Worm (Caenorhabditis elegans): ENCODE measurements around the gene F54D5.9.

The F54D5.9 gene

DNA sequence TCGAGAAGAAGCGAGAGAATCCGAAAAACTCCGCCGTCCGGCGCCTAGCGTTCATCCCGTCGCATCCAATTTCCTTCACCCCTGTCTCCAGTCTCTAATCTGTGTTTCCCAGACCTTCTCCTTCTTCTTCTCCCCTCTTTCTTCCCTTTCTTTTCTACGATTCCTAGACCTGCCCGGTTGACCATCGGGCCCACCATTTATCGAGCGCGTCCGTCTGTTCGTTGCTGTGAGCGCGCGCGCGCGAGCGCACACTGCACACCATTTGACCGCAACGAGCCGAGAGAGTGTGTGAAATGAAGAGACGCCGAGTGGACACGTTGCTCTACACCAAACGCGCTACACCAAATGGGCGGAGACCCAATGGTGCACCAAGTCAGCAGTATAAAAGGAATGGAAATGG is 7.5 kb downstream of the F54D5.9 start (continued):
- TF ChIP-seq D2030.7 (GFP tag; IDR thresholded peaks at IDR 0.05) (peak; percentile 95), attf-3 (GFP tag; conservative IDR thresholded peaks at IDR 0.05) (0 out of 2 replicates have a peak, but pooled peaks have one; percentile 38), zfh-2 (GFP tag; conservative IDR thresholded peaks at IDR 0.05) (peak; percentile 85), dox-1 (GFP tag; IDR thresholded peaks at IDR 0.05) (peak; percentile 92), ceh-27 (GFP tag; optimal IDR thresholded peaks at IDR 0.05) (peak; percentile 6), tlf-1 (GFP tag; optimal IDR thresholded peaks at IDR 0.05) (peak; percentile 81), athp-1 (tag; optimal IDR thresholded peaks at IDR 0.05) (peak; percentile 40), ceh-79 (tag; optimal IDR thresholded peaks at IDR 0.05) (no peak), ceh-58 (GFP tag; IDR thresholded peaks at IDR 0.05) (0 out of 2 replicates have a peak, but pooled peaks have one; percentile 20), ztf-3 (GFP tag; optimal IDR thresholded peaks at IDR 0.05) (no peak), attf-6 (GFP tag; IDR thresholded peaks at IDR 0.05) (0 out of 2 replicates have a peak, but pooled peaks have one; percentile 54), F37B4.10 (GFP tag; IDR thresholded peaks at IDR 0.05) (peak; percentile 78; the same call in 1 of the 2 replicates), rcor-1 (GFP tag; IDR thresholded peaks at IDR 0.05) (peak; percentile 47; the same call in 1 of the 2 replicates), hmg-20 (GFP tag; IDR thresholded peaks at IDR 0.05) (no peak), Y53G8AR.9 (GFP tag; conservative IDR thresholded peaks at IDR 0.05) (0 out of 2 replicates have a peak, but pooled peaks have one; percentile 68), F33H1.4 (GFP tag; IDR thresholded peaks at IDR 0.05) (peak; percentile 79), dpl-1 (GFP tag; optimal IDR thresholded peaks at IDR 0.05) (peak; percentile 88), lsl-1 (GFP tag; optimal IDR thresholded peaks at IDR 0.05) (peak; percentile 80), hmg-1.2 (GFP tag; IDR thresholded peaks at IDR 0.05) (peak; percentile 92), ekl-4 (GFP tag; IDR thresholded peaks at IDR 0.05) (peak; percentile 64), Y79H2A.3 (GFP tag; conservative IDR thresholded peaks at IDR 0.05) (no peak), madf-8 (GFP tag; conservative IDR thresholded peaks at IDR 0.05) (peak; percentile 98), dpff-1 (tag; optimal IDR thresholded peaks at IDR 0.05) (no peak), B0019.2 (GFP tag; conservative IDR thresholded peaks at IDR 0.05) (peak; percentile 28; the same call in 1 of the 2 replicates), mcd-1 (GFP tag; IDR thresholded peaks at IDR 0.05) (peak; percentile 78)

DNA sequence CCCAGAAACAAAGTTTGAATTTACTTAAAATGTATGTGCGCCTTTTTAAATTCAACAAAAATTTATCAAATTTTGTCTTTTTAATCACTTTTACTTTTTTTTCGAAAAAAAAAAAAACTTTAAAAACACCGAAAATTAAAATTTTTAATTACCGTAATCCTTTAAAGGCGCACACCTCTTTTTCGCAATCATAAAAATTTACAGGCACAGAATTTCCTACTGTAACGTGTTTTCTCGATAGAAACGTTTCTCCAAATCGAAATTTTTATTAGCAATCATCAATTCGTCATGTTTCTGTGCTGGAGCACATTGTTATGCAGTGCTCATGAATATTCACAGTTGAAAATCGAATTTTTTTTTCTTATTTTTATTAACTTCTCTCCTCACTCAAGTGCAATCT is 8.1 kb downstream of the F54D5.9 start:
- TF ChIP-seq egrh-3 (GFP tag; IDR thresholded peaks at IDR 0.05) (no peak), pbrm-1 (GFP tag; IDR thresholded peaks at IDR 0.05) (no peak), akir-1 (GFP tag; optimal IDR thresholded peaks at IDR 0.05) (no peak), bed-2 (GFP tag; IDR thresholded peaks at IDR 0.05) (no peak), xnd-1 (tag; optimal IDR thresholded peaks at IDR 0.05) (peak; percentile 72), D2030.7 (GFP tag; IDR thresholded peaks at IDR 0.05) (0 out of 2 replicates have a peak, but pooled peaks have one; percentile 28), snpc-1.3 (tag; optimal IDR thresholded peaks at IDR 0.05; ENCODE audit: insufficient read depth) (no peak), rec-8 (tag; optimal IDR thresholded peaks at IDR 0.05) (no peak), ceh-79 (tag; optimal IDR thresholded peaks at IDR 0.05) (no peak), F33H1.4 (GFP tag; IDR thresholded peaks at IDR 0.05) (peak; percentile 31; the same call in 1 of the 2 replicates), rcor-1 (GFP tag; IDR thresholded peaks at IDR 0.05) (no peak), madf-6 (GFP tag; IDR thresholded peaks at IDR 0.05) (peak; percentile 92), lsy-27 (tag; optimal IDR thresholded peaks at IDR 0.05; ENCODE audit: borderline replicate concordance, insufficient read depth) (no peak), Y67H2A.10 (GFP tag; conservative IDR thresholded peaks at IDR 0.05) (no peak), lsl-1 (GFP tag; optimal IDR thresholded peaks at IDR 0.05) (peak; percentile 81), ets-4 (GFP tag; optimal IDR thresholded peaks at IDR 0.05) (no peak), madf-8 (GFP tag; conservative IDR thresholded peaks at IDR 0.05) (peak; percentile 93)
